Fruit fly (Drosophila melanogaster) S2 (cell line): ENCODE data around the gene yps.

Source experiments
- CG8478 ChIP-seq: fragments of >200 bp; optimal IDR thresholded peaks from 2 replicates; lab custom pipeline; 2018
- CTCF ChIP-seq, 2 experiments: fragments of >200 bp; optimal IDR thresholded peaks; 2 replicates each; lab custom pipeline; 2018

DNA sequence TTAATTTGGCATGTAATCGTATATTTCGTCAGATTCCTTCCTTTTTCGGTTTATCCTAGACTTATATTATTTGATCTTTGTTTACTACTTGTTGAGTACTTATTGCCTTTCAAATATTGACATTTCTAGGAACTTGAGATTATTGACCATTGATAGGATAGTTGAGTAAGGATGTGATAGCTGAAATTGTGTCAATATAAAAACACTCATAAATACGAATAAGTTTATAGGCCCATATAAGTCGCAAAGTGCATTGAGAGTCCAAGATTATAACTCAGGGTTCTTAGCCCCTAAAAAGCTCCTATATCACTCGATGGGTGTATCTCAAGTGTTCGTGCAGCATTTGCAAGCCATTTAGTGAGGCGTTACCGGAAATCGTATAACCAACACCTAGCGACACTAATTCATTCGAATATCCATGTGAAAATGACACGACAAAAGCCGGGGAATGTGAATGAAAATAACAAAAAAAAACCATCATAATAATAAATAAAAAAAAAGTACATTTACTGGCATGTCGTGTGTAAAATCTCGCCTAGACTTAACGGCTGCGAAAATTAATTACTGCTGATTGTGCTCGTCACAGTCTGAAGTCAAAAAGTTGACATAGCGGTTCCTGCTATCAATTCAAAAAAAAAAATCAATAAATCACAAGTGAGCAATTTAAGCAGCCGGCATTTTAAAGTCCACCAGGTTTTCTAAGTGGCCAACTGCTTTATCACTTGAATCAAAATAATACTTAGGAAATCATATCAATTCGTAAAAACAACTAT, 50.9 kb downstream of the yps start:
- no peak for TF ChIP-seq CG8478 (lab: Kevin White, UChicago)
- TF ChIP-seq CTCF (optimal IDR thresholded peaks at IDR 0.05; lab: Kevin White, UChicago): no peak
